Fruit fly (Drosophila melanogaster) Kc167 (cell line): Measurements from ENCODE around the gene CG2975.

ENCODE experiments used
- Myc ChIP-seq: fragments of >200 bp; optimal IDR thresholded peaks from 2 replicates; lab custom pipeline; 2017; ENCODE audit warnings: missing external identifiers
- Sin3A ChIP-seq: fragments of >200 bp; optimal IDR thresholded peaks from 2 replicates; lab custom pipeline; 2018; ENCODE audit warnings: missing external identifiers
- psq ChIP-seq: fragments of >200 bp; optimal IDR thresholded peaks from 2 replicates; lab custom pipeline; 2017; ENCODE audit warnings: missing external identifiers
- ttk ChIP-seq: sonication (Bioruptor generic); optimal IDR thresholded peaks from 2 replicates; lab custom pipeline; 2017; ENCODE audit warnings: missing external identifiers

DNA sequence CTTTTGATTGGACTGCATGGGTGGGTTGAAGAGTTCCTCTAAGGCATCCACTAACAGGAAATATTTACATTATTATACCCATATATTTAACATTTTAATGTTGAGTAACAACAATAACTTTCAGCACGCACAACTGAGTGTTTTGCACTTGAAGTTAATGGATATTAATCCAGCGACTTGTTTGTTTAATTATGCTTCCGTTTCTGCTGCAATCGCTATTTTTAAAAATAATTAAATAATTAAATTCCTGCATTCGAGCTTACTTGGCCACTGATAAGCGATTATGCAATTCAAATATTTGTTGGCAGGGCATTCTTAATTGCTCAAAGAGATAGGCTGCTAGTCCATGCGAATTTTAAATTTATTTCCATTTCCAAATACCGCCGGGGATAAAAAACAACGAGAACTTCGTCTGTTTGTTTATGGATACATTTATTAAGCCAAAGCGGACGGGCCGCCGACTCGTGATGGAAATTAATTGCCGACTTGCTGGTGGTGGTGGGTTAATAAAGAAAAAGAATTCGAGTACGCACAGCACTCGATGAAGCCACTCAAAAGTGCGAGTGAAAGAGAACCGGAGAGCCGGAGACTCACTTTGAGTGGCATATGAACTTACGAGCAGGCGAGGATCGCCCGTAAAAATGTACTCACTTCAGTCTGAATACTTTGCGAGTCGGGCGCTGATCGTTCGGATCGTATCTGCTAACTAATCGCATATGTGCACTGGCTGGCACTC, 22.1 kb downstream of the CG2975 start:
- TF ChIP-seq Myc (lab: Kevin White, UChicago) (no peak), psq (lab: Kevin White, UChicago) (no peak), ttk (no peak), Sin3A (no peak)
